Worm (Caenorhabditis elegans) whole organism, L3 larva: Measurements from ENCODE around the gene col-69.

ENCODE experiments used
- elt-3 ChIP-seq, 3 experiments: fragments of 150-350 bp in 1 of 3; sonication (generic microtip) in 2 of 3; optimal IDR thresholded peaks; 2 replicates in 2 of 3; 4 replicates in 1 of 3; lab custom pipeline; 2014 to 2017; ENCODE audit warnings: missing biosample characterization in 3 of 3, missing genetic modification characterization in 3 of 3
- ztf-11 ChIP-seq: fragments of 150-350 bp; optimal IDR thresholded peaks from 2 replicates; lab custom pipeline; 2014; ENCODE audit warnings: missing biosample characterization, missing genetic modification characterization

DNA sequence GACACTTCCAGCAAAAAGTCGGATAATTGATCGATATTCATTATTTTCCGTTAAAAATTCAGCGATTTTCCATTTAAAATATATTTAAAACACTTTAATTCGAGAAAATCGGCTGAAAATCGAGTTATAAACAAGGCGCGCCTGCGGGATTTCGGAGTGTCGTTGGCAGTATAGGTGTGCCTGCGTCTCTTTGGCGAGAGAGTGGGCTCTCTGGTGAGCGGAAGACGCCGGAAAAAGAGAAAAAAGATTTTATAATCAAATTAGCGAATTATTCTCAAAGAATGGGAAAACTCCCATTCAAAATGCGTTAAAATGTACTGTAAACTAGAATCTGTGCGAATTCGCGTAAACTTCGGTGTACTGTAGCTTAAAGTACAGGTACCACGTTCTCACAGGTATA is 42.2 kb upstream of the col-69 start, which contains the start of gene D1069.3:
- TF ChIP-seq elt-3 (tag; optimal IDR thresholded peaks at IDR 0.05; lab: Kevin White, UChicago) (no peak), ztf-11 (tag; lab: Kevin White, UChicago) (no peak)
